Fruit fly (Drosophila melanogaster) whole organism, embryonic: ENCODE data around the gene CG16953.

ENCODE experiments used
- Atf6 ChIP-seq: fragments of 200-800 bp; sonication (Bioruptor generic); IDR thresholded peaks from 2 replicates; pipeline ENCODE4 v1.3.6; 2022; ENCODE audit warnings: missing biosample characterization, missing genetic modification characterization
- Blimp-1 ChIP-seq: fragments of 200-800 bp; sonication (Bioruptor generic); optimal IDR thresholded peaks from 3 replicates; lab custom pipeline; 2018; ENCODE audit warnings: missing biosample characterization, missing genetic modification characterization, mild to moderate bottlenecking, moderate library complexity, missing genetic modification reagents
- CG10267 ChIP-seq: fragments of 200-800 bp; sonication (Bioruptor generic); optimal IDR thresholded peaks from 2 replicates; lab custom pipeline; 2018; ENCODE audit warnings: missing biosample characterization, mild to moderate bottlenecking, missing genetic modification characterization, moderate library complexity
- CG10959 ChIP-seq: fragments of 200-800 bp; sonication (Bioruptor generic); IDR thresholded peaks from 2 replicates; pipeline ENCODE4 v1.3.6; 2022; ENCODE audit warnings: missing biosample characterization, missing genetic modification characterization
- CG11560 ChIP-seq: fragments of 200-800 bp; sonication (Bioruptor generic); IDR thresholded peaks from 3 replicates; pipeline ENCODE4 v1.3.6; 2022; ENCODE audit warnings: missing biosample characterization, missing genetic modification characterization
- CG12155 ChIP-seq: fragments of 200-800 bp; sonication (Bioruptor generic); optimal IDR thresholded peaks from 3 replicates; lab custom pipeline; 2016; ENCODE audit warnings: missing biosample characterization, missing genetic modification characterization
- CG12299 ChIP-seq: fragments of 200-800 bp; sonication (Bioruptor generic); optimal IDR thresholded peaks from 2 replicates; lab custom pipeline; 2018; ENCODE audit warnings: missing biosample characterization, mild to moderate bottlenecking, missing genetic modification characterization
- CG14441 ChIP-seq: fragments of 200-800 bp; sonication (Bioruptor generic); IDR thresholded peaks from 2 replicates; pipeline ENCODE4 v1.3.6; 2022; ENCODE audit warnings: missing biosample characterization, missing genetic modification characterization
- CG16813 ChIP-seq: fragments of 200-800 bp; sonication (Bioruptor generic); IDR thresholded peaks from 3 replicates; pipeline ENCODE4 v1.3.6; 2022; ENCODE audit warnings: missing biosample characterization, missing genetic modification characterization; ENCODE audit not compliant: partially characterized antibody
- CG17802 ChIP-seq: fragments of 200-800 bp; sonication (Bioruptor generic); optimal IDR thresholded peaks from 2 replicates; lab custom pipeline; 2018; ENCODE audit warnings: missing biosample characterization, mild to moderate bottlenecking, missing genetic modification characterization, moderate library complexity
- CG42726 ChIP-seq: fragments of 200-800 bp; sonication (Bioruptor generic); IDR thresholded peaks from 2 replicates; pipeline ENCODE4 v1.3.6; 2022; ENCODE audit warnings: missing biosample characterization, missing genetic modification characterization; ENCODE audit not compliant: partially characterized antibody
- CG4854 ChIP-seq: fragments of 200-800 bp; sonication (Bioruptor generic); optimal IDR thresholded peaks from 2 replicates; lab custom pipeline; 2016; ENCODE audit warnings: missing biosample characterization, missing genetic modification characterization, inconsistent platforms
- CG9437 ChIP-seq: fragments of 200-800 bp; sonication (Bioruptor generic); optimal IDR thresholded peaks from 2 replicates; lab custom pipeline; 2018; ENCODE audit warnings: missing biosample characterization, mild to moderate bottlenecking, missing genetic modification characterization
- CG9609 ChIP-seq: fragments of 200-800 bp; sonication (Bioruptor generic); optimal IDR thresholded peaks from 3 replicates; lab custom pipeline; 2016; ENCODE audit warnings: missing biosample characterization, missing genetic modification characterization
- CoRest ChIP-seq: fragments of 200-800 bp; sonication (Bioruptor generic); optimal IDR thresholded peaks from 3 replicates; lab custom pipeline; 2018; ENCODE audit warnings: missing biosample characterization, mild to moderate bottlenecking, missing genetic modification characterization, moderate library complexity
- Hmr ChIP-seq: fragments of 200-800 bp; sonication (Bioruptor generic); optimal IDR thresholded peaks from 3 replicates; lab custom pipeline; 2017; ENCODE audit warnings: mild to moderate bottlenecking, missing biosample characterization, missing genetic modification reagents, missing genetic modification characterization
- Hr3 ChIP-seq: fragments of 200-800 bp; sonication (Bioruptor generic); optimal IDR thresholded peaks from 3 replicates; lab custom pipeline; 2016; ENCODE audit warnings: missing biosample characterization, missing genetic modification characterization
- Taf1 ChIP-seq: fragments of 200-800 bp; sonication (Bioruptor generic); IDR thresholded peaks from 2 replicates; pipeline ENCODE4 v1.3.6; 2022; ENCODE audit warnings: missing biosample characterization, missing genetic modification characterization
- Trl ChIP-seq, 3 experiments: fragments of >200 bp in 2 of 3; fragments of 200-800 bp in 1 of 3; sonication (Bioruptor generic) in 1 of 3; optimal IDR thresholded peaks; 2 replicates in 1 of 3; 3 replicates in 2 of 3; lab custom pipeline; 2016 to 2017; ENCODE audit warnings: missing biosample characterization in 1 of 3, missing genetic modification characterization in 1 of 3
- YL-1 ChIP-seq: fragments of 200-800 bp; sonication (Bioruptor generic); optimal IDR thresholded peaks from 3 replicates; lab custom pipeline; 2017; ENCODE audit warnings: missing biosample characterization, mild to moderate bottlenecking, missing genetic modification characterization
- amos ChIP-seq: fragments of 200-800 bp; sonication (Bioruptor generic); IDR thresholded peaks from 2 replicates; pipeline ENCODE4 v1.3.6; 2022; ENCODE audit warnings: missing biosample characterization, missing genetic modification characterization; ENCODE audit not compliant: partially characterized antibody
- dmrt11E ChIP-seq: fragments of 200-800 bp; sonication (Bioruptor generic); optimal IDR thresholded peaks from 3 replicates; lab custom pipeline; 2018; ENCODE audit warnings: missing biosample characterization, mild to moderate bottlenecking, missing genetic modification characterization, moderate library complexity
- gfzf ChIP-seq: fragments of 200-800 bp; sonication (Bioruptor generic); optimal IDR thresholded peaks from 2 replicates; lab custom pipeline; 2016; ENCODE audit warnings: missing biosample characterization, mild to moderate bottlenecking, missing genetic modification characterization, moderate library complexity
- gsb ChIP-seq: fragments of 200-800 bp; sonication (Bioruptor generic); IDR thresholded peaks from 2 replicates; pipeline ENCODE4 v1.3.6; 2022; ENCODE audit warnings: missing biosample characterization, missing genetic modification characterization
- gt ChIP-seq: fragments of 200-800 bp; sonication (Bioruptor generic); IDR thresholded peaks from 2 replicates; pipeline ENCODE4 v1.3.6; 2022; ENCODE audit warnings: missing biosample characterization, missing genetic modification characterization
- ind ChIP-seq: fragments of 200-800 bp; sonication (Bioruptor generic); optimal IDR thresholded peaks from 3 replicates; lab custom pipeline; 2016; ENCODE audit warnings: missing biosample characterization, missing genetic modification characterization
- kah ChIP-seq: fragments of 200-800 bp; sonication (Bioruptor generic); optimal IDR thresholded peaks from 2 replicates; lab custom pipeline; 2018; ENCODE audit warnings: missing biosample characterization, mild to moderate bottlenecking, missing genetic modification characterization
- lab ChIP-seq: fragments of 200-800 bp; sonication (Bioruptor generic); optimal IDR thresholded peaks from 3 replicates; lab custom pipeline; 2017; ENCODE audit warnings: missing biosample characterization, missing genetic modification characterization, mild to moderate bottlenecking, moderate library complexity, missing genetic modification reagents
- maf-S ChIP-seq: fragments of 200-800 bp; sonication (Bioruptor generic); optimal IDR thresholded peaks from 2 replicates; lab custom pipeline; 2016; ENCODE audit warnings: missing biosample characterization, missing genetic modification characterization
- nerfin-1 ChIP-seq: fragments of 200-800 bp; sonication (Bioruptor generic); optimal IDR thresholded peaks from 3 replicates; lab custom pipeline; 2019; ENCODE audit warnings: missing biosample characterization, mild to moderate bottlenecking, missing genetic modification characterization, moderate library complexity
- otp ChIP-seq: fragments of 200-800 bp; sonication (Bioruptor generic); IDR thresholded peaks from 3 replicates; pipeline ENCODE4, ENCODE4 v1.3.6; 2022; ENCODE audit warnings: missing biosample characterization, missing genetic modification characterization
- p53 ChIP-seq: fragments of 200-800 bp; sonication (Bioruptor generic); optimal IDR thresholded peaks from 2 replicates; lab custom pipeline; 2016; ENCODE audit warnings: missing biosample characterization, missing genetic modification characterization
- pum ChIP-seq: fragments of 200-800 bp; sonication (Bioruptor generic); optimal IDR thresholded peaks from 2 replicates; lab custom pipeline; 2016; ENCODE audit warnings: missing biosample characterization, missing genetic modification characterization
- sna ChIP-seq: fragments of 200-800 bp; sonication (Bioruptor generic); IDR thresholded peaks from 2 replicates; pipeline ENCODE4 v1.3.6; 2022; ENCODE audit warnings: missing biosample characterization, missing genetic modification characterization; ENCODE audit not compliant: partially characterized antibody
- stwl ChIP-seq: fragments of 200-800 bp; sonication (Bioruptor generic); optimal IDR thresholded peaks from 3 replicates; lab custom pipeline; 2018; ENCODE audit warnings: missing biosample characterization, mild to moderate bottlenecking, missing genetic modification characterization, moderate library complexity

Gene CG16953

DNA sequence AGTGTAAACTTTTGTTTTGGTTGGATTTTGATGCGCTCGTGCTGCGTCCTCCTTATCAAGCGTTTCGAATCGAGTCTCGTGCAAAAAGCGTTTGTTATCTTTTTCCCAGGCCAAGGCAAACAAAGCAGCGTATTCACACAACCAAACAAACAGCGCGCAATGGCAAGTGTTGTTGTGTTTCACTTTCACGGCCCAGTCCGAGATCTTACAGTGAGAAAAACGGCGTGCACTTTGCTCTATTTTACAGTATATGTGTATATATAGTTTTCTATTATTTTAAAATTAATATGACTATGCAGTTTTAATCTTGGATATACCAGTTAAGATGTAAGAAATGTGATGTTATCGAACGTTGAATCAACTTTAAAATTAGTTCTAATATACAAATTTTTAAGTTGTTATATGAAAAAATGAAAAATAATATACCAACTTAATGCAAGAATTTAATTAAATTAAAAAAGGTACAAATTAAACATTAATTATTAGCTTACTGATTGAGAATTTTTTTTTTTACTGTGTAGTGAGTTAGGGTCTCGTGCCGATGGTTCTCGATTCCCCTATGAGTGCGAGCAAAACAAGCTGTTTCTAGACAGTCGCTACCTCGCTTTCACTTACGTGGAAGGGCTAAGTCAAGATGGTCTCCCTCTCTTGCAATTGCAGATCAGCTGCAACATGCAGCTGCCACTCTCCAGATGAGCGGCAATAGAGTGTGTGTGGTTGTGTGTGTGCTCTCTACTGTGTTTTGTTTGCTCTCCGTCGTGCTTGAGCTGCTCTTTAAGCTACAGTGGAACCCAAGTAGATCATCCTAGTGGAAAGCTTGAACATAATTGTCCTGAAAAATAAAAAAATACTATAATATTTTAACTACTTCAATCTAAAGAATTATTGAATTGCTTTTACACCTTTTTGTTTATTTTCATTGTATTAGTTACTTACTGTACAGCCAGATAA, 8.8 kb upstream of the CG16953 start (continued):
- TF ChIP-seq amos (GFP tag; lab: Robert Waterston, UW) (no peak), CG4854 (no peak), CG10267 (tag; lab: Kevin White, UChicago) (peak; percentile 94), Blimp-1 (GFP tag; lab: Kevin White, UChicago) (peak; percentile 97), gsb (GFP tag; lab: Robert Waterston, UW) (peak; percentile 22), dmrt11E (tag; lab: Kevin White, UChicago) (peak; percentile 97), ind (peak; percentile 76), maf-S (GFP tag; lab: Kevin White, UChicago) (no peak), Atf6 (GFP tag; lab: Robert Waterston, UW) (peak; percentile 28; the same call in 1 of the 2 replicates), lab (GFP tag; lab: Kevin White, UChicago) (peak; percentile 87), sna (GFP tag; lab: Robert Waterston, UW) (no peak), CG12299 (tag; lab: Kevin White, UChicago) (peak; percentile 92), Hmr (GFP tag; lab: Kevin White, UChicago) (peak; percentile 84), kah (GFP tag; lab: Kevin White, UChicago) (peak; percentile 80), CG10959 (GFP tag; lab: Robert Waterston, UW) (peak; percentile 64; the same call in 1 of the 2 replicates), Hr3 (GFP tag; lab: Kevin White, UChicago) (peak; percentile 85), CG14441 (GFP tag; lab: Robert Waterston, UW) (peak; percentile 64), stwl (tag; lab: Kevin White, UChicago) (peak; percentile 37), gfzf (no peak), CoRest (tag; lab: Kevin White, UChicago) (peak; percentile 95), YL-1 (GFP tag; lab: Kevin White, UChicago) (peak; percentile 20), CG9437 (peak; percentile 85), CG12155 (GFP tag; lab: Kevin White, UChicago) (peak; percentile 77), pum (GFP tag; lab: Kevin White, UChicago) (no peak), gt (GFP tag; lab: Robert Waterston, UW) (no peak), otp (GFP tag; lab: Robert Waterston, UW) (peak; percentile 74), CG9609 (no peak)

- TF ChIP-seq nerfin-1 (peak; percentile 84), CG42726 (0 out of 2 replicates have a peak, but pooled peaks have one; percentile 4), Taf1 (GFP tag; lab: Robert Waterston, UW) (0 out of 2 replicates have a peak, but pooled peaks have one; percentile 15), CG17802 (no peak), Atf6 (GFP tag; lab: Robert Waterston, UW) (0 out of 2 replicates have a peak, but pooled peaks have one; percentile 3), CG11560 (tag; lab: Robert Waterston, UW) (no peak), p53 (GFP tag; lab: Kevin White, UChicago) (peak; percentile 5), CG16813 (0 out of 3 replicates have a peak, but pooled peaks have one; percentile 25), Trl (optimal IDR thresholded peaks at IDR 0.05; lab: Kevin White, UChicago) (peak in 1 of 2 experiments; percentile 13), Trl (GFP tag; optimal IDR thresholded peaks at IDR 0.05; lab: Kevin White, UChicago) (no peak)
Measured at dm6 chr3R:20593463-20593838, 7.8 kb upstream of the CG16953 start.
